Fruit fly (Drosophila melanogaster) whole organism, larva: Measurements from ENCODE around the gene stol.
"Not testable (repeated sequence)": the region's sequence is repeated elsewhere in the genome, so short reads cannot be mapped to it uniquely, and the experiment has no call there.

Experiments used
- noc ChIP-seq: fragments of 200-800 bp; sonication (Bioruptor generic); optimal IDR thresholded peaks from 3 replicates; lab custom pipeline; 2019; ENCODE audit warnings: missing biosample characterization, mild to moderate bottlenecking, missing genetic modification characterization, moderate library complexity

stol gene

DNA sequence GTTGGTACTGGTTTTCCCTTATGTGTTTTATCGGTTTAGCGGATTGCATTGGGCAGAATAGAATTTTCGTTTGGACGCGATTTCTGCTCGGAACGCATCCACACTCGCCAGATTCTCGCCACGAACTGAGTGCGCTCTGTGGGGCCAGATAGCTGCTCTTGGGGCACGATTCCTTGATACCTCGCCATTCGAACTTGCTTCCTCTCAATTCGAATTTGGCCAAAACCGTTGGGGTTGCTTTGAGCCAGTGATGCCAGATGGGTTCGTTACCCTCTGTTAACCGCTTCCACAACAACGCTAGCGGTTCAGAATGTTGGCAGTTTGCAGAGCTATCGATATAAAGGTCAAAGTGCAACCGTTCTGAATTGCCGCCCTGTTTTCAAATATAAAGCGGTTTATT is at the start of gene stol:
TSS of gene stol (minus strand) at position 101 of the 400 bp plus-strand sequence.
- not testable (repeated sequence) for TF ChIP-seq noc (tag; lab: Kevin White, UChicago)

DNA sequence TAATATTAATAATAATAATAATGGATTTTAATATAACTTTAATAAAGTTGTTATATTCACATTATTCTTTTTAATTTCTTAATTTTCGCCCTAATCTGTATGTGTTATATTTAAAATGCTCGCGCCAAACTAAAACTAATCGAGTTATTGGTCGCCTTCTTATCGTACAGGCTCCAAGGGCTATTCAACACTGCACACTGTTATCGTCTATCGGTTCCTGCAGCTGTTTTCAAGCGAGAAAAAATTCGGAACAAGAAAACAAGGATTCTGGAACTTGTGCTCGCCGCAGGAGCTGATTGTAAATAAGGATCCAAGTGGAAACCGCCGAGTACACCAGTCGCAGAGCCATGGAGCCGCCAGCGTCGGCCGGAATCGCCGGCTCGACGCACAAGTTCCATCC is 46.0 kb upstream of the stol start, which contains the start of gene CG3793:
TSS of gene CG3793 (plus strand) at position 192 of the 400 bp plus-strand sequence.
- no peak for TF ChIP-seq noc (tag; lab: Kevin White, UChicago)

DNA sequence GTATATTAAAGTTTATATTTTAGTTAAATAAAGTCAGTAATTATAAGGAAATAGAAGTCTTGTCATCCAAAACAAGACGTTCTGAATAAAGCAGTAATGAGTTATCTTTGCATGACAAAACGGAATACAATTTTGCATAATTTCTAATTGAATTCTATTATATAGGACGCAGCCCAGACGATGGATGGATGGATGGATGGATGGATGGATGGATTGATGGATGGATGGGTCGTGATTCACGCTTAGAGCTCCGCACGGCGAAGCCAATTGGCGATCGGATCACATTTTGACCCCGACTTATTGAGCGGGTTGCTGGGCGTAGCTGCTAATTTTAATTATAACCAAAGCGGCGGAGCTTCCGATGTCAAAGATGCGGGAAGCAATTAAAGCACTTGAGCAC is 45.3 kb upstream of the stol start:
- no peak for TF ChIP-seq noc (tag; lab: Kevin White, UChicago)

DNA sequence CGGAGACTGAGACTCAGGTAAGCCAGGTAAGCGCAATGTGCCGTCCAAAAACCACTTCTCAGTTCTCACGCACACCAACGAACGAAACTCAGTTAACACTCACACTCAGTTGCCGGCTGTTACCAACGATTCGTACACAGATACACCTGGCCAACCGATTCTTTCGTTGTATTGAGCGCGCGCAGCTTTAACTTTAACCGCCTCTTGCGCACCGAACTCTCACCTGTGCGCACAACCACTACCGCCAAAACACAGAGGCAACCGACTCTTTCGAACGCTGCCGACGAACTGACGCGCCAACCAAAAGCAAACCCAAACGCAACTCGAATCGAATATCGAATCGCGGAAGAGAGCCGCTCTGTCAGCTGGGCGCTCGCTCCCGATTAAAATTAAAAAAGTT is 44.4 kb upstream of the stol start, which contains the start of gene Gli:
TSS of gene Gli (minus strand) at position 293 of the 400 bp plus-strand sequence.
- no peak for TF ChIP-seq noc (tag; lab: Kevin White, UChicago)

DNA sequence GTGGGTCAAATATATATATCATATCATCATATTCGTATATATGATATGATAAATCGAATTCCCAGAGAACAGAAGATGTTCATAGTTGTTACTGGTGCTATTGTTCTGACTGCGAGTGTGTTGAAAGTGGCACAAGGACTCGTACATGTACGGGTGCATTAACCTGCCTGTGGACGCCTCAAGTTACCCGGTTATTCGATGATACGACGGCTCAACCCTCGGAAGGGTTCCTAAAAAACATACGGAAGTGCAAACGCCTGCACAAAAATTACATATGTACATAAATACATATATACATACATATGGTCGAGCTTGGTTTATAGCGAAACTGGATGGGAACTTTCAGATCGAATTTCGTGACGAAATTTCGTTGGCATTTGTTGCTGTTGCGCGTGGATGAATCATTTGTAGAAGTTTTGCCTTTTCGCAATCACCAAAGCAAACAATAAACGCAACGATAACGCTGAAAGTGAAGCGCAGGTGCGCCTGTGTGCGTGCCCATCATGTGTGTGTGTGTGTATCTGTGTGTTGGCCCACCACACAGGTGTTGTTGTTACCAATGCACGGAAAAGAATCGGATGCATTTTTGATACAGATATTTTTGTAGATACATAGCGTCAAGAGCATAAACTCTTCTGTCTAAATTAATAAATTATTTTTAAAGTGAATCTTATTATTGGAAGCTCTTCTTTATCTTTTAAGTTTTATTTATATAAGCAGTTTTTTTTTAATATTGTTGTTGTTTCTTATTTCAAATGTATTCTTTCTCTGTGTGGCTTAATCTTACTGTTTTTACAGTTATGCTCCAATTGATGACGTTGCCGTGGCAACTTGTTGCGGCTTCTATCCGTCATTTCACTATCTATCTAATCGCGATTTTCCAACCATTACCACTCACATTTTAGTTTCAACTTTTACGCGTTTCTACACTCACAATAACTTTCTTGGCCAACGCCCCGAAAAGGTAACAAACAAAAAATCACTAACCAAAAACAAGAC is 43.6 kb upstream of the stol start:
- TF ChIP-seq noc (tag; lab: Kevin White, UChicago): peak; percentile 53

DNA sequence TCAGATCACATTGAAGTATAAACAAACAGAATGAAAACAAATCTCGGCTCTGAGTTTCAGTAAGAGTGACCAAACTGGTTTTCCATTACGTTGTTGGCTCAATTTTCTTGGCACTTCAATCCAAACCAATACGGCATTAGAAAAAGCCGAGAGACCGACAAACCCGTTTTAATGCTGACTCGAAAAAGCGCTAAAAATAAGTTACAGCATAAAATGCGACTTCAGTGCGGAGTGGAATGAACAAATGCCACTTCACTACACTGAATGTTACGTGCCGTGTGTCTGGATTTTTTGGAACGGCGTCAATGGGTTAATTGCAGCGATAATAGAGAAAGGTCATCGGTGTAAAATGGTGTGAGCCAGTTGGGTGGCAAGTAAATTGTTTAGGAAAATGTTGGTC is 42.6 kb upstream of the stol start:
- TF ChIP-seq noc (tag; lab: Kevin White, UChicago): no peak

DNA sequence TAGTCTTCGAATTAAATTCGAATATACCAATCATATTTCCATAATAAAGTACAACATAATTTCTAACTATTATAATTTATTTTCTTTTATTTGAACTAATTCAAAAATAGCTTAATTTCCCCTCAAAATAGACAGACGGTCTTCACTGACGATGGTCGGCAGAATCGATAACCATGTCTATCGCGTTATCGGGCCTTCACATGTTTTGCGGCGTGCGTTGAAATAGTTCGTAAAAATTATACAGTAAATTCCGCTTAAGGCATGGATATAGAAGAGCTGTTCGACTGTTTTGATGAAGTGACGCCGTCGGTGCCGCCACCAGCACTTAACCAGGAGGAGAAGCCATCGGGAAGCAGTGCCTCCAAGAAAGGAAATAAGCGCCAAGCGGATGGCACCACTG is 34.0 kb upstream of the stol start, which contains the start of gene Mtr4:
TSS of gene Mtr4 (plus strand) at position 168 of the 400 bp plus-strand sequence.
- TF ChIP-seq noc (tag; lab: Kevin White, UChicago): no peak

DNA sequence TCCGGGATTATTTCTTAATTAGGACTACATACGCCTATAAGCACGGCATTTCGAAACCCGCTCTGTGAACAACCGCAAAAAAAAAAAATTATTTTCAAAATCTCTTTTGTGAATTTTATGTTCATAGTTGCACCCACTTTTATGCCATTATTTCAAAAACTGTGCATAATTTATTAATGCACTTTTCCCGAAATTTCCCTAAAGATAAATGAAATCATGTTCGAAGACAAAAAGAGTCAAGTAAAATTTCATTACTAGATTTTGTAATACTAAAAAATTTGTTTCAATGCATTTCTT is 33.1 kb upstream of the stol start:
- TF ChIP-seq noc (tag; lab: Kevin White, UChicago): no peak

DNA sequence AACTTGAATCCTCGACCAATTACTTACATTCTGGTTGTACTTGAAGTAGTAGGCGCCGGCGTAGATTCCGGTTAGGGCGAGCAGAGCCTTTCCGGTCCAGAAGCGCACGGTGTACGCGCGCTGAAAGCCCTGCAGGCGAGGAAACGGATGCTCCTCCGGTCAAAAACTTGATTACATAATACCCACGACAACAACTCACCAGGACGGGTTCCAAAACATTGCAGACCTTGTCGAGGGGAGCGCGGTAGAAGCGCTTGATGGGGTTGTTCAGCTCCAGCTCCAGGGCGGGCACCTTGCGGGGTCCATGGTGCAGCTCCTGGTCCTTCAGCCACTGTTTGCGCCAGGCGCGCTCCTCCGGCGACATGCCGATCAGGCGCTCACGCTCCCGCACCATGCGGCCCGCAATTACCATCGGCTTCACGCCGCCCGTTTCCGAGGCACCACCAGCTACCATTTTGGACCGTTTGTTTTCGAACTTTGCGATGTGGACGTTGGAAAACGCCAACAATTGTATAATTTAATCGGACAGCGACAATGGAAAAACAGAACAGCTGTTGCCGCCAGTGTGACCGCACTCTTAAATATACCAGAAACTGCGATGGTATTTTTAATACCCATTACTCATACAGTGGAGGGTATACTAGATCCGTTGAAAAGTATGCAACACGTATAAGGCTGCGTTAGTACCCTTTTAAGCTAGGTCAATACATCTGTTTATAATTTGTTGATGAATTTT is 32.6 kb upstream of the stol start, which contains the start of gene ND-B17:
TSS of gene ND-B17 (minus strand) at position 556 of the 736 bp plus-strand sequence.
- TF ChIP-seq noc (tag; lab: Kevin White, UChicago): no peak

DNA sequence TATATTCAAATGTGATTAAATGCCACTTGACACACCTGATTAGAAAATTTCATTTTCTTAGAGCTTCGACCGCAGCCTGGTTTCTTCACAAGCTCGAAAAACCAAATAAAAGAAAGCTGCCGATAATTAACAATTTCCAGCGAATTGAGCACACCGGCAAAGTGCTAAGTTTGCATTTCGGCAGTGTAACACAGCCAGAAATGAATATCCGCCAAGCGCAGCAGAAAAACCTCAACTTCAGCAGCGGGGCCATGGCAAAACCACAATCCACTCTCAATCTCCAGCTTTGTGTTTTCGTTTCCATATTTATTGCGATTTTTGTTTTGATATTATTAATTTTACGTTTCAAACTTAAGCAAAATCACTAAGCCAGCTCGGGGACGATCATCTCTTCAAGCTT is 31.2 kb upstream of the stol start:
- TF ChIP-seq noc (tag; lab: Kevin White, UChicago): no peak

DNA sequence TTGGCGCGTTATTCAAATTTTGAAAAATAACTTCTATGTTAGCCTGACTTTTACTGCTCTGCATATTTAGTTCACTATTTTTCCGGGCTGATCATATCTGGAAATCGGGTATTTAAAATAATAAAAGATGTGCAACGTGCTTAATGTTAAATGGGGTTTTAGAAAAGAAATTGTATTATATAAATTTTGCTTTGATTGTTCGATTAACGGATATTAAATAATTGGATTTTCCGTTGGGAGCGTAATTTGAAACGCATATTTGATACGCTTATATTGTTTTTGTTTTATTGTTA is 30.1 kb upstream of the stol start:
- no peak for TF ChIP-seq noc (tag; lab: Kevin White, UChicago)

DNA sequence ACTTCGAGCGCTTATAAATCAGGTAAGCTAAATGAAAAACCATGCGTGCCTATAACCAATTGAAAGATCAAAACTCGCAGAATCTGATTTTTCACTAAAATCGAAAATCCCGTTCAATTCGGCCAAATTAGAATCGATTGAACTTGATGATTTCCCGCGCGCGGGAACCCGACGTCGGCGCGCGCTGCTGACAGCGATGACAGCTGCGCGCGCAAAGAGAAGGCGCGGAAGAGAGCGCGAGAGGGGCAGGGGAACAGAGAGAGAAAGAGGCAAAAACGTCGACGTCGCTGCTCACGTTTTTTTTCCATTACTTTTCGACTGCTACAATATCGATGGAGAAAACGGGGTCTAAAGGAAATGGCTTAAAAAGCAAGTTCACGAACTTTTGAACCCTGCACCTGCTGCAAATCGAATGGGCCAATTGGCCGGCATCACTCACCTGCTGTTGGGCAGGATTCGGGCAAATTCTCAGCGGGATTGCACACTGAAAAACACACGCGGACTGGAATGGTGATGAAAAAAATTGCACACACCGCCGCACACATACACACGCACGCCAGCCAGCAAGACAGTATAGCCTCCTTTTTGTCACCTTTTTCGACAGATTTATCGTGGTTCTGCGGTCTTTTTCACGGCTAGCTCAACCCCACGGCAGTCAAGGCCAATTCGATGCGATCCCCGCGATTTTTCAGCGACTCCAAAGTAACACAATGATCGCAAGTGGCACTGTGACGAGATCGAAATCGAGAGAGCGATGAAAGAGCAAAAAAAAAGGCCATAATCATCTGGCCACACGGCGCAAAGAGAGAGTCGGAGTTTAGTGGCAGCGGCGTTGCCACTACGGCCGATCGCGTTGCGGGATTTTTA is 29.6 kb upstream of the stol start, which contains the start of gene CycE:
TSS of gene CycE (minus strand) at position 757 of the 867 bp plus-strand sequence.
- TF ChIP-seq noc (tag; lab: Kevin White, UChicago): no peak

DNA sequence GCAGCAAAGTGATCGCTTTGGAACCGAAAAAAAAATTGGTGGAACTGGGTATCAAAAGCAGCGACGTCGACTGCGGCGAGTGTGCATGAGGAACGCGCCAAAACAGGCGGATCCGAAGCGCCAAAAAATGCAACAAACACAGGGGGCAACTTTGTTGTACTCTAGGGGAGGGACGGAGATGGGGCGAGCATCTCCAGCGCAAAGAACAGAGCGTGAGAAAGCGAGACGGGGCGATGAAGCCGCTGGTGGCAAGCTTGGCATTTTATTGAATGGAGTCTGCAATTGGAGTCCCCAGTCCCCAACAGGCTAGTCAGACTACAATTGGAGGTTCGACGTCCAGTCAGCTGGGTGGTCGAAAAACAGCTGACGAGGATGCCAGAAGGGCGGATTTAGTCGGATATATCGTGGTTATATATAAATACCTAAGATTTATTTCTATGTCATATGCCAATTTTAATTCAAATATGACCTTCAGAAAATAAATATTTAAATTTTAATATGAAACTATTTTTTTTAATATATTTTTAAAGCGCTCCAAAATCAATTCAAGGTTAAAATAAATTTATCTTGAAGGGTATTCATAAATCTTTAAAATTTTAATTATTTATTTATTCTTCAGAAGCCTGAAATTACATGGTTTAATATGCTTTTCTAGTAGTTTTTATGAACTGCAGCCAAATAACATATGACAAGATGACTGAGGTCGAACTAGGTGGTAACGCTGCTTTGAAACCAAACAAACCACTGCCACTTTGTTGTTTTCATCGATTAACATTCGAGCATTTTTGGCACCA is 28.7 kb upstream of the stol start:
- peak; percentile 93 for TF ChIP-seq noc (tag; lab: Kevin White, UChicago)

DNA sequence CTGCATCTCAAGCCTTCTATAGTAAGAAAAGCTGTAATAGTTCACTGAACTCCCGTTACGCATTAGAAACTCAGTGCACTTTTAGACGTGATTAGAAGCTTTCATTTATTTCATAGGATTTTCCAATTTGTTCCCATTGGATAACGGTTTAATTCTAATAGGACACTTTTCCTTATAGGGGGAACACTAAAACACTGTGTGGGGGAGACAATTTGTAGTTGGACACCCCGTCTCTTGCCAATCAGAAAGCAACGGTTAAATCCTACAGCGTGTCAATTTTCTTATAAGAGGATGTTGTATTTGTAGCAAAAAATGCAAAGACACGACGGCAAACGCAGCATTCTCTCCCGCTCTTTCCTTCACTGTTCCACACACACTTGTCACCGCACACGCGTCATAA is 27.9 kb upstream of the stol start:
- no peak for TF ChIP-seq noc (tag; lab: Kevin White, UChicago)
